Fruit fly (Drosophila melanogaster) whole organism, embryonic: ENCODE measurements around the gene sob.

Source experiments
- Abd-B ChIP-seq: fragments of 200-800 bp; sonication (Bioruptor generic); optimal IDR thresholded peaks from 2 replicates; lab custom pipeline; 2018; ENCODE audit warnings: missing biosample characterization, mild to moderate bottlenecking, missing genetic modification characterization, moderate library complexity
- Aef1 ChIP-seq: fragments of 200-800 bp; sonication (Bioruptor generic); IDR thresholded peaks from 3 replicates; pipeline ENCODE4 v1.3.6; 2022; ENCODE audit warnings: missing biosample characterization, missing genetic modification characterization
- Awh ChIP-seq: fragments of 200-800 bp; sonication (Bioruptor generic); IDR thresholded peaks from 2 replicates; pipeline ENCODE4, ENCODE4 v1.3.6; 2022; ENCODE audit warnings: missing biosample characterization, missing genetic modification characterization
- CG12299 ChIP-seq: fragments of 200-800 bp; sonication (Bioruptor generic); optimal IDR thresholded peaks from 2 replicates; lab custom pipeline; 2018; ENCODE audit warnings: missing biosample characterization, mild to moderate bottlenecking, missing genetic modification characterization
- CG12391 ChIP-seq: fragments of 200-800 bp; sonication (Bioruptor generic); optimal IDR thresholded peaks from 3 replicates; lab custom pipeline; 2018; ENCODE audit warnings: missing biosample characterization, mild to moderate bottlenecking, missing genetic modification characterization, moderate library complexity
- CG13894 ChIP-seq: fragments of 200-800 bp; sonication (Bioruptor generic); optimal IDR thresholded peaks from 3 replicates; lab custom pipeline; 2018; ENCODE audit warnings: missing biosample characterization, mild to moderate bottlenecking, missing genetic modification characterization, moderate library complexity
- CG1792 ChIP-seq: fragments of 200-800 bp; sonication (Bioruptor generic); optimal IDR thresholded peaks from 2 replicates; lab custom pipeline; 2016; ENCODE audit warnings: missing biosample characterization, missing genetic modification characterization
- CG30403 ChIP-seq: fragments of 200-800 bp; sonication (Bioruptor generic); optimal IDR thresholded peaks from 3 replicates; lab custom pipeline; 2016; ENCODE audit warnings: missing biosample characterization, missing genetic modification characterization
- CG3281 ChIP-seq: fragments of 200-800 bp; sonication (Bioruptor generic); optimal IDR thresholded peaks from 3 replicates; lab custom pipeline; 2017; ENCODE audit warnings: missing biosample characterization, mild to moderate bottlenecking, missing genetic modification characterization
- CG3838 ChIP-seq: fragments of 200-800 bp; sonication (Bioruptor generic); optimal IDR thresholded peaks from 3 replicates; lab custom pipeline; 2016; ENCODE audit warnings: missing biosample characterization, missing genetic modification characterization
- CG6175 ChIP-seq: fragments of 200-800 bp; sonication (Bioruptor generic); IDR thresholded peaks from 3 replicates; pipeline ENCODE4 v1.3.6; 2022; ENCODE audit warnings: missing biosample characterization, missing genetic modification characterization
- CG6683 ChIP-seq: fragments of 200-800 bp; sonication (Bioruptor generic); optimal IDR thresholded peaks from 2 replicates; lab custom pipeline; 2017; ENCODE audit warnings: missing biosample characterization, mild to moderate bottlenecking, missing genetic modification characterization, missing genetic modification reagents
- CG9437 ChIP-seq: fragments of 200-800 bp; sonication (Bioruptor generic); optimal IDR thresholded peaks from 2 replicates; lab custom pipeline; 2018; ENCODE audit warnings: missing biosample characterization, mild to moderate bottlenecking, missing genetic modification characterization
- Chrac-16 ChIP-seq: fragments of 200-800 bp; sonication (Bioruptor generic); optimal IDR thresholded peaks from 3 replicates; lab custom pipeline; 2016; ENCODE audit warnings: missing biosample characterization, missing genetic modification characterization
- D ChIP-seq, 2 experiments: fragments of 200-800 bp in 1 of 2; fragments of >200 bp in 1 of 2; sonication (Bioruptor generic) in 1 of 2; optimal IDR thresholded peaks; 2 replicates in 1 of 2; 3 replicates in 1 of 2; lab custom pipeline; 2017; ENCODE audit warnings: mild to moderate bottlenecking in 1 of 2, missing biosample characterization in 1 of 2, missing genetic modification characterization in 1 of 2, missing genetic modification reagents in 1 of 2
- D19B ChIP-seq: fragments of 200-800 bp; sonication (Bioruptor generic); optimal IDR thresholded peaks from 2 replicates; lab custom pipeline; 2017; ENCODE audit warnings: missing biosample characterization, mild to moderate bottlenecking, missing genetic modification characterization
- Dad ChIP-seq: fragments of 200-800 bp; sonication (Bioruptor generic); optimal IDR thresholded peaks from 3 replicates; lab custom pipeline; 2016; ENCODE audit warnings: missing biosample characterization, missing genetic modification characterization
- Dek ChIP-seq: fragments of 200-800 bp; sonication (Bioruptor generic); optimal IDR thresholded peaks from 3 replicates; lab custom pipeline; 2019; ENCODE audit warnings: missing biosample characterization, mild to moderate bottlenecking, missing genetic modification characterization, moderate library complexity
- Dip2 ChIP-seq: fragments of 200-800 bp; sonication (Bioruptor generic); IDR thresholded peaks from 2 replicates; pipeline ENCODE4 v1.3.6; 2022; ENCODE audit warnings: missing biosample characterization, missing genetic modification characterization
- Dll ChIP-seq: fragments of 200-800 bp; sonication (Bioruptor generic); IDR thresholded peaks from 4 replicates; pipeline ENCODE4 v1.3.6; 2022; ENCODE audit warnings: missing biosample characterization, missing genetic modification characterization; ENCODE audit not compliant: partially characterized antibody
- Fer1 ChIP-seq: fragments of 200-800 bp; sonication (Bioruptor generic); optimal IDR thresholded peaks from 2 replicates; lab custom pipeline; 2017; ENCODE audit warnings: missing biosample characterization, mild to moderate bottlenecking, missing genetic modification characterization
- HLH4C ChIP-seq: fragments of 200-800 bp; sonication (Bioruptor generic); IDR thresholded peaks from 3 replicates; pipeline ENCODE4 v1.3.6; 2022; ENCODE audit warnings: missing biosample characterization, missing genetic modification characterization; ENCODE audit not compliant: partially characterized antibody
- Jarid2 ChIP-seq: fragments of 200-800 bp; sonication (Bioruptor generic); optimal IDR thresholded peaks from 3 replicates; lab custom pipeline; 2017; ENCODE audit warnings: mild to moderate bottlenecking, missing biosample characterization, missing genetic modification reagents, missing genetic modification characterization
- Lhr ChIP-seq: fragments of 200-800 bp; sonication (Bioruptor generic); optimal IDR thresholded peaks from 3 replicates; lab custom pipeline; 2017; ENCODE audit warnings: mild to moderate bottlenecking, missing biosample characterization, missing genetic modification reagents, missing genetic modification characterization
- MESR4 ChIP-seq: fragments of 200-800 bp; sonication (Bioruptor generic); optimal IDR thresholded peaks from 2 replicates; lab custom pipeline; 2018; ENCODE audit warnings: missing biosample characterization, mild to moderate bottlenecking, missing genetic modification characterization, moderate library complexity
- Nf-YC ChIP-seq: fragments of 200-800 bp; optimal IDR thresholded peaks from 3 replicates; lab custom pipeline; 2019; ENCODE audit warnings: missing biosample characterization, mild to moderate bottlenecking, missing genetic modification characterization, moderate library complexity
- Oaz ChIP-seq: fragments of 200-800 bp; sonication (Bioruptor generic); IDR thresholded peaks from 2 replicates; pipeline ENCODE4 v1.3.6; 2022; ENCODE audit warnings: missing biosample characterization, missing genetic modification characterization
- Sry-β ChIP-seq: fragments of 200-800 bp; sonication (Bioruptor generic); optimal IDR thresholded peaks from 2 replicates; lab custom pipeline; 2018; ENCODE audit warnings: missing biosample characterization, mild to moderate bottlenecking, missing genetic modification characterization, moderate library complexity
- Stat92E ChIP-seq, 3 experiments: fragments of >200 bp in 2 of 3; fragments of 200-800 bp in 1 of 3; sonication (Bioruptor generic) in 1 of 3; optimal IDR thresholded peaks; 2 replicates each; lab custom pipeline; 2017 to 2019; ENCODE audit warnings: missing biosample characterization in 3 of 3, missing genetic modification characterization in 3 of 3, mild to moderate bottlenecking in 1 of 3, moderate library complexity in 1 of 3
- Trl ChIP-seq, 3 experiments: fragments of >200 bp in 2 of 3; fragments of 200-800 bp in 1 of 3; sonication (Bioruptor generic) in 1 of 3; optimal IDR thresholded peaks; 2 replicates in 1 of 3; 3 replicates in 2 of 3; lab custom pipeline; 2016 to 2017; ENCODE audit warnings: missing biosample characterization in 1 of 3, missing genetic modification characterization in 1 of 3
- amos ChIP-seq: fragments of 200-800 bp; sonication (Bioruptor generic); IDR thresholded peaks from 2 replicates; pipeline ENCODE4 v1.3.6; 2022; ENCODE audit warnings: missing biosample characterization, missing genetic modification characterization; ENCODE audit not compliant: partially characterized antibody
- ase ChIP-seq: fragments of 200-800 bp; sonication (Bioruptor generic); IDR thresholded peaks from 3 replicates; pipeline ENCODE4 v1.3.6; 2022; ENCODE audit warnings: missing biosample characterization, missing genetic modification characterization
- eyg ChIP-seq: fragments of 200-800 bp; sonication (Bioruptor generic); optimal IDR thresholded peaks from 3 replicates; lab custom pipeline; 2016; ENCODE audit warnings: missing biosample characterization, missing genetic modification characterization
- gce ChIP-seq: fragments of 200-800 bp; sonication (Bioruptor generic); IDR thresholded peaks from 3 replicates; pipeline ENCODE4 v1.3.6; 2022; ENCODE audit warnings: missing biosample characterization, missing genetic modification characterization
- grau ChIP-seq: fragments of 200-800 bp; optimal IDR thresholded peaks from 3 replicates; lab custom pipeline; 2019; ENCODE audit warnings: missing biosample characterization, mild to moderate bottlenecking, missing genetic modification characterization, moderate library complexity
- gt ChIP-seq: fragments of 200-800 bp; sonication (Bioruptor generic); IDR thresholded peaks from 2 replicates; pipeline ENCODE4 v1.3.6; 2022; ENCODE audit warnings: missing biosample characterization, missing genetic modification characterization
- knrl ChIP-seq: fragments of 200-800 bp; sonication (Bioruptor generic); IDR thresholded peaks from 3 replicates; pipeline ENCODE4 v1.3.6; 2022; ENCODE audit warnings: missing biosample characterization, missing genetic modification characterization; ENCODE audit not compliant: partially characterized antibody
- lbe ChIP-seq: fragments of 200-800 bp; sonication (Bioruptor generic); optimal IDR thresholded peaks from 2 replicates; lab custom pipeline; 2016; ENCODE audit warnings: missing biosample characterization, mild to moderate bottlenecking, missing genetic modification characterization
- lmd ChIP-seq: fragments of 200-800 bp; sonication (Bioruptor generic); IDR thresholded peaks from 2 replicates; pipeline ENCODE4 v1.3.6; 2022; ENCODE audit warnings: missing biosample characterization, missing genetic modification characterization
- mam ChIP-seq: fragments of 200-800 bp; sonication (Bioruptor generic); optimal IDR thresholded peaks from 3 replicates; lab custom pipeline; 2016; ENCODE audit warnings: missing biosample characterization, missing genetic modification characterization
- onecut ChIP-seq: fragments of 200-800 bp; sonication (Bioruptor generic); IDR thresholded peaks from 2 replicates; pipeline ENCODE4 v1.3.6; 2022; ENCODE audit warnings: missing biosample characterization, missing genetic modification characterization
- pfk ChIP-seq: fragments of 200-800 bp; sonication (Bioruptor generic); optimal IDR thresholded peaks from 2 replicates; lab custom pipeline; 2018; ENCODE audit warnings: missing biosample characterization, mild to moderate bottlenecking, missing genetic modification characterization, moderate library complexity
- pros ChIP-seq: fragments of 200-800 bp; sonication (Bioruptor generic); optimal IDR thresholded peaks from 3 replicates; lab custom pipeline; 2019; ENCODE audit warnings: missing biosample characterization, mild to moderate bottlenecking, missing genetic modification characterization, moderate library complexity
- pum ChIP-seq: fragments of 200-800 bp; sonication (Bioruptor generic); optimal IDR thresholded peaks from 2 replicates; lab custom pipeline; 2016; ENCODE audit warnings: missing biosample characterization, missing genetic modification characterization
- run ChIP-seq: fragments of 200-800 bp; sonication (Bioruptor generic); optimal IDR thresholded peaks from 3 replicates; lab custom pipeline; 2018; ENCODE audit warnings: missing biosample characterization, mild to moderate bottlenecking, missing genetic modification characterization
- sim ChIP-seq: fragments of 200-800 bp; sonication (Bioruptor generic); IDR thresholded peaks from 2 replicates; pipeline ENCODE4 v1.3.6; 2022; ENCODE audit warnings: missing biosample characterization, missing genetic modification characterization
- sima ChIP-seq: fragments of 200-800 bp; sonication (Bioruptor generic); optimal IDR thresholded peaks from 2 replicates; lab custom pipeline; 2016; ENCODE audit warnings: missing biosample characterization, missing genetic modification characterization
- tin ChIP-seq: fragments of 200-800 bp; sonication (Bioruptor generic); optimal IDR thresholded peaks from 3 replicates; lab custom pipeline; 2016; ENCODE audit warnings: missing biosample characterization, missing genetic modification characterization
- zen ChIP-seq: fragments of 200-800 bp; sonication (Bioruptor generic); optimal IDR thresholded peaks from 3 replicates; lab custom pipeline; 2018; ENCODE audit warnings: missing biosample characterization, mild to moderate bottlenecking, missing genetic modification characterization, moderate library complexity
- zfh1 ChIP-seq: fragments of 200-800 bp; sonication (Bioruptor generic); IDR thresholded peaks from 3 replicates; pipeline ENCODE4 v1.3.6; 2022; ENCODE audit warnings: missing biosample characterization, missing genetic modification characterization

sob gene

dm6 chr2L:3600847-3601246 lies 20.3 kb upstream of the sob start (continued):
- TF ChIP-seq tin (GFP tag; lab: Kevin White, UChicago) (peak; percentile 34), lmd (peak; percentile 7; the same call in 1 of the 2 replicates), knrl (no peak), pum (GFP tag; lab: Kevin White, UChicago) (peak; percentile 37), CG6683 (GFP tag; lab: Kevin White, UChicago) (no peak), zfh1 (peak; percentile 70), gt (GFP tag; lab: Robert Waterston, UW) (no peak), Fer1 (no peak), Abd-B (peak; percentile 5), Sry-β (GFP tag; lab: Kevin White, UChicago) (no peak), lbe (GFP tag; lab: Kevin White, UChicago) (no peak), D19B (no peak), sim (no peak), Lhr (no peak), CG9437 (GFP tag; lab: Kevin White, UChicago) (no peak), onecut (GFP tag; lab: Robert Waterston, UW) (no peak), Dek (tag; lab: Kevin White, UChicago) (no peak), Aef1 (GFP tag; lab: Robert Waterston, UW) (no peak), CG1792 (GFP tag; lab: Kevin White, UChicago) (no peak), CG30403 (GFP tag; lab: Kevin White, UChicago) (peak; percentile 18), Dll (GFP tag; lab: Robert Waterston, UW) (no peak), eyg (GFP tag; lab: Kevin White, UChicago) (no peak), Dip2 (GFP tag; lab: Robert Waterston, UW) (no peak), Chrac-16 (peak; percentile 32), Dad (GFP tag; lab: Kevin White, UChicago) (no peak), pfk (GFP tag; lab: Kevin White, UChicago) (no peak), HLH4C (GFP tag; lab: Robert Waterston, UW) (no peak), ase (GFP tag; lab: Robert Waterston, UW) (no peak), Trl (optimal IDR thresholded peaks at IDR 0.05; lab: Kevin White, UChicago) (no peak), Trl (GFP tag; optimal IDR thresholded peaks at IDR 0.05; lab: Kevin White, UChicago) (peak; percentile 26), gce (GFP tag; lab: Robert Waterston, UW) (no peak), run (tag; lab: Kevin White, UChicago) (no peak), MESR4 (GFP tag; lab: Kevin White, UChicago) (no peak), CG12391 (tag; lab: Kevin White, UChicago) (peak; percentile 30), D (optimal IDR thresholded peaks at IDR 0.05; lab: Kevin White, UChicago) (no peak), D (GFP tag; optimal IDR thresholded peaks at IDR 0.05; lab: Kevin White, UChicago) (peak; percentile 24), Jarid2 (GFP tag; lab: Kevin White, UChicago) (no peak), grau (tag; lab: Kevin White, UChicago) (peak; percentile 37), Oaz (GFP tag; lab: Robert Waterston, UW) (no peak), CG3838 (GFP tag; lab: Kevin White, UChicago) (no peak), Stat92E (GFP tag; optimal IDR thresholded peaks at IDR 0.05; lab: Kevin White, UChicago) (no peak), CG6175 (GFP tag; lab: Robert Waterston, UW) (no peak), zen (tag; lab: Kevin White, UChicago) (no peak), pros (GFP tag; lab: Kevin White, UChicago) (no peak), Awh (GFP tag; lab: Robert Waterston, UW) (no peak), sima (GFP tag; lab: Kevin White, UChicago) (no peak), mam (GFP tag; lab: Kevin White, UChicago) (no peak), CG12299 (no peak), amos (no peak), Nf-YC (tag; lab: Kevin White, UChicago) (no peak), CG3281 (GFP tag; lab: Kevin White, UChicago) (no peak), CG13894 (tag; lab: Kevin White, UChicago) (no peak)
